Worm (Caenorhabditis elegans): ENCODE data around the gene F26D11.13.

Gene F26D11.13

ce11 chrV:7977701-7978461 is 23.4 kb upstream of the F26D11.13 start, which contains the start of gene let-413 (continued):
- TF ChIP-seq egl-27 (tag; optimal IDR thresholded peaks at IDR 0.05) (no peak), unc-62 (GFP tag; optimal IDR thresholded peaks at IDR 0.05 in 1 of 2) (peak in 1 of 2 experiments; percentile 88), unc-62 (tag; optimal IDR thresholded peaks at IDR 0.05) (no peak), fkh-10 (GFP tag; optimal IDR thresholded peaks at IDR 0.05) (peak; percentile 16), nhr-6 (tag; optimal IDR thresholded peaks at IDR 0.05) (peak; percentile 44), ama-1 (optimal IDR thresholded peaks at IDR 0.05) (no peak), R02D3.7 (tag; optimal IDR thresholded peaks at IDR 0.05) (no peak), T26A8.4 (GFP tag; IDR thresholded peaks at IDR 0.05) (no peak), nhr-41 (GFP tag; IDR thresholded peaks at IDR 0.05) (no peak), jun-1 (tag; optimal IDR thresholded peaks at IDR 0.05) (no peak), mes-2 (tag; optimal IDR thresholded peaks at IDR 0.05; ENCODE audit: poor library complexity, severe bottlenecking) (peak; percentile 52), aha-1 (tag) (peak; percentile 90)

ce11 chrV:7971376-7971775 is 16.9 kb upstream of the F26D11.13 start:
- no peak for TF ChIP-seq vab-7 (GFP tag; IDR thresholded peaks at IDR 0.05)
- no peak for TF ChIP-seq T26A8.4 (GFP tag; IDR thresholded peaks at IDR 0.05)
- peak in 1 of 2 experiments; percentile 86 for TF ChIP-seq unc-62 (GFP tag; optimal IDR thresholded peaks at IDR 0.05 in 1 of 2)
- TF ChIP-seq unc-62 (tag; optimal IDR thresholded peaks at IDR 0.05): no peak
- TF ChIP-seq skn-1 (tag; optimal IDR thresholded peaks at IDR 0.05): no peak
- peak; percentile 94 for TF ChIP-seq aha-1 (tag)

- TF ChIP-seq nhr-77 (tag; optimal IDR thresholded peaks at IDR 0.05): no peak
- no peak for TF ChIP-seq saeg-2 (GFP tag; IDR thresholded peaks at IDR 0.05)
- no peak for TF ChIP-seq ceh-44 (GFP tag; IDR thresholded peaks at IDR 0.05)
- no peak for TF ChIP-seq pha-4 (GFP tag; IDR thresholded peaks at IDR 0.05)
- no peak for TF ChIP-seq pha-4 (tag; optimal IDR thresholded peaks at IDR 0.05)
- TF ChIP-seq ceh-32 (tag; optimal IDR thresholded peaks at IDR 0.05; ENCODE audit: poor library complexity): no peak
These were observed 16.1 kb upstream of the F26D11.13 start for ce11 chrV:7970519-7970918.

ce11 chrV:7969107-7969506 is 14.7 kb upstream of the F26D11.13 start, which contains the start of gene che-7:
Gene che-7, minus strand, starts transcription at chrV:7969207.
- TF ChIP-seq spr-3 (GFP tag; optimal IDR thresholded peaks at IDR 0.05) (no peak), zip-2 (tag; optimal IDR thresholded peaks at IDR 0.05) (no peak), saeg-2 (GFP tag; IDR thresholded peaks at IDR 0.05) (no peak), lin-38 (GFP tag; IDR thresholded peaks at IDR 0.05) (no peak), ZK546.5 (tag; optimal IDR thresholded peaks at IDR 0.05) (no peak), zag-1 (tag; optimal IDR thresholded peaks at IDR 0.05) (no peak), ceh-28 (tag; optimal IDR thresholded peaks at IDR 0.05) (no peak)

DNA sequence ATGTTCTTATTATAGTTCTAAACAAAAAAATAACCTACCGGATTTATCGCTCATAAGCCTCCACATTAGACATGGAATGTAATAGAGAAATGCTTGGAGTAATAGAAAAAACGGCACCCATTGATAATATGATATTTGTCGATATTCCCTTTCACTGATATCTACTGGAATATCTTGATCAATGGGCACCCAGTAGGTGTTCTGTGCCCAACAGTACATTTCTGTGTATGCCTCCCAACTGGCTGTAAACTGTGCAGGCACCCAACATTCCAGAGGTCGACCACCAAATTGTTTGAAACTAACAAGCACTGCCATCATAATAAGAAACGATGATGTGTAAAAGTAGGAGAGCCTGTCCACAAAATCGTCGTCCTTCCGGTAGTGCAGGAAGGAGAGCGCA is 10.0 kb upstream of the F26D11.13 start:
- TF ChIP-seq ceh-62 (tag; optimal IDR thresholded peaks at IDR 0.05) (no peak), dmd-6 (GFP tag; IDR thresholded peaks at IDR 0.05) (no peak), unc-62 (GFP tag; optimal IDR thresholded peaks at IDR 0.05 in 1 of 2) (peak in 1 of 2 experiments; percentile 96), unc-62 (tag; optimal IDR thresholded peaks at IDR 0.05) (no peak), hlh-30 (tag; optimal IDR thresholded peaks at IDR 0.05; ENCODE audit: insufficient read depth) (no peak), unc-130 (GFP tag; optimal IDR thresholded peaks at IDR 0.05) (no peak), vab-7 (GFP tag; IDR thresholded peaks at IDR 0.05) (no peak)

DNA sequence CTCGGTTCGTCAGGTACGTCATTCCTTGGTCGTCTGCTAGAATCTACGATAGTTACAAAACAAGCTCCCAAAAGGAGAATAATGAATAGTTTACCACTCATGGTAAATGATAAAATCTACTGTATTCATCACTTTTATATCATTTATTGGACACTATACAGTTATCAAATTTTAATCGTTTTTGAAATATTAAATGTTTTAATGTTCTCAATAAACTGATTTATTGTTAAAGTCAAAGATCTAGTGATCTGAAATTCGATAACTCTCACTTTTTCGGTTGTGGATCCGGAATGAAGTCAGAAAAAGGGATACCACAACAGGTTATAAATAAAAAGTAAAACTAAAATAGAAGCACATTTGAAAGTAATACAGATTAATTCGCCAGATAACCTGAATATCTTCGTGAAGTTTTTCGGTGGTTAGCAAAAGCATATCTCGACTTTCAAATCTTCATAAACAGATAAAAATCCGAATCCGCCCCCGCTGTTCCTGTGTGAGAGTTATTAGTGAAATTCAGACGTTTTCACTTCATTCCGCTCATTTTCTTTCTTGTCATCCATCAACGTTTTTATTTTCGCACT is 4.4 kb upstream of the F26D11.13 start, which contains the start of the genes clec-217 and F26D11.2:
Gene clec-217 (minus strand): TSS at position 101 of the 581 bp plus-strand sequence.
Gene F26D11.2 (plus strand): TSS at position 531 of the 581 bp plus-strand sequence.
- no peak for TF ChIP-seq skn-1 (tag; optimal IDR thresholded peaks at IDR 0.05)
- TF ChIP-seq hlh-30 (tag; optimal IDR thresholded peaks at IDR 0.05; ENCODE audit: insufficient read depth): no peak
- TF ChIP-seq madf-5 (GFP tag; IDR thresholded peaks at IDR 0.05): no peak
- TF ChIP-seq vab-7 (GFP tag; IDR thresholded peaks at IDR 0.05): no peak
- no peak for TF ChIP-seq gei-8 (GFP tag; optimal IDR thresholded peaks at IDR 0.05)
- no peak for TF ChIP-seq mxl-2 (GFP tag; conservative IDR thresholded peaks at IDR 0.05)
- TF ChIP-seq ZK546.5 (tag; optimal IDR thresholded peaks at IDR 0.05): no peak
- no peak for TF ChIP-seq cey-2 (tag; optimal IDR thresholded peaks at IDR 0.05; ENCODE audit: borderline replicate concordance, insufficient read depth)

Data from whole organism, L4 larva.